Fruit fly (Drosophila melanogaster) whole organism, wandering third instar larva: ENCODE data around the gene Dic2.

Experiments used
- CG32264 ChIP-seq: fragments of 200-800 bp; sonication (Bioruptor generic); optimal IDR thresholded peaks from 2 replicates; lab custom pipeline; 2016; ENCODE audit warnings: missing biosample characterization, missing genetic modification characterization
- CG9705 ChIP-seq: fragments of 200-800 bp; sonication (Bioruptor generic); optimal IDR thresholded peaks from 2 replicates; lab custom pipeline; 2018; ENCODE audit warnings: missing biosample characterization, mild to moderate bottlenecking, missing genetic modification characterization
- Dif ChIP-seq: fragments of 200-275, 200-300 bp; sonication (Bioruptor generic); optimal IDR thresholded peaks from 2 replicates; lab custom pipeline; 2018; ENCODE audit warnings: missing biosample characterization, missing genetic modification characterization; ENCODE audit not compliant: partially characterized antibody
- GATAd ChIP-seq: sonication (Bioruptor generic); optimal IDR thresholded peaks from 2 replicates; lab custom pipeline; 2016; ENCODE audit warnings: missing biosample characterization, missing genetic modification characterization
- Jra ChIP-seq: sonication (Bioruptor generic); optimal IDR thresholded peaks from 2 replicates; lab custom pipeline; 2016; ENCODE audit warnings: missing biosample characterization, missing genetic modification characterization
- Myc ChIP-seq: fragments of >200 bp; optimal IDR thresholded peaks from 2 replicates; lab custom pipeline; 2017
- OdsH ChIP-seq: fragments of 200-800 bp; sonication (Bioruptor generic); optimal IDR thresholded peaks from 2 replicates; lab custom pipeline; 2016; ENCODE audit warnings: missing biosample characterization, mild to moderate bottlenecking, missing genetic modification characterization
- br ChIP-seq: fragments of 200-800 bp; sonication (Bioruptor generic); optimal IDR thresholded peaks from 2 replicates; lab custom pipeline; 2016; ENCODE audit warnings: missing biosample characterization, missing genetic modification characterization
- brk ChIP-seq: fragments of 200-800 bp; sonication (Bioruptor generic); optimal IDR thresholded peaks from 2 replicates; lab custom pipeline; 2016; ENCODE audit warnings: missing biosample characterization, mild to moderate bottlenecking, missing genetic modification characterization
- dl ChIP-seq, 2 experiments: fragments of 175-275, 200-275 bp in 1 of 2; fragments of 200-275 bp in 1 of 2; sonication (Bioruptor generic); optimal IDR thresholded peaks; lab custom pipeline; 2018; ENCODE audit warnings: mild to moderate bottlenecking in 2 of 2, missing biosample characterization in 2 of 2, missing genetic modification characterization in 2 of 2, moderate library complexity in 2 of 2; ENCODE audit not compliant: partially characterized antibody in 2 of 2, insufficient read depth in 1 of 2
- h ChIP-seq: fragments of 200-800 bp; sonication (Bioruptor generic); optimal IDR thresholded peaks from 3 replicates; lab custom pipeline; 2016; ENCODE audit warnings: missing biosample characterization, mild to moderate bottlenecking, missing genetic modification characterization
- pan ChIP-seq: fragments of >200 bp; optimal IDR thresholded peaks from 2 replicates; lab custom pipeline; 2017
- psq ChIP-seq: fragments of 200-800 bp; sonication (Bioruptor generic); optimal IDR thresholded peaks from 3 replicates; lab custom pipeline; 2017; ENCODE audit warnings: missing biosample characterization, mild to moderate bottlenecking, missing genetic modification characterization, moderate library complexity
- sv ChIP-seq: fragments of 200-800 bp; sonication (Bioruptor generic); optimal IDR thresholded peaks from 3 replicates; lab custom pipeline; 2016; ENCODE audit warnings: missing biosample characterization, missing genetic modification characterization

- TF ChIP-seq CG9705 (GFP tag; lab: Kevin White, UChicago) (no peak), OdsH (GFP tag; lab: Kevin White, UChicago) (no peak), Dif (GFP tag; lab: Kevin White, UChicago) (no peak), sv (GFP tag; lab: Kevin White, UChicago) (no peak), pan (no peak), CG32264 (GFP tag; lab: Kevin White, UChicago) (no peak), dl (GFP tag; optimal IDR thresholded peaks at IDR 0.05; lab: Kevin White, UChicago; ENCODE audit: insufficient read depth in 1 of 2, partially characterized antibody in 2 of 2) (no peak), h (no peak), br (GFP tag; lab: Kevin White, UChicago) (no peak), brk (no peak), psq (GFP tag; lab: Kevin White, UChicago) (no peak), Jra (GFP tag; lab: Kevin White, UChicago) (no peak), Myc (lab: Kevin White, UChicago) (no peak), GATAd (GFP tag; lab: Kevin White, UChicago) (no peak)
Measured at dm6 chr3R:20501327-20501726, at the start of gene Dic2.
